Worm (Caenorhabditis elegans) whole organism, midembryonic: ENCODE measurements around the gene D1086.2.

ENCODE experiments used
- T22C8.4 ChIP-seq: fragments of 200-800 bp; sonication (Bioruptor generic); IDR thresholded peaks from 2 replicates; pipeline ENCODE4 v1.3.6; 2022; ENCODE audit warnings: missing genetic modification characterization, missing compliant biosample characterization
- cog-1 ChIP-seq: sonication (generic microtip); optimal IDR thresholded peaks from 2 replicates; lab custom pipeline; 2016; ENCODE audit warnings: missing genetic modification characterization, missing compliant biosample characterization
- flt-1 ChIP-seq: fragments of 200-800 bp; sonication (Bioruptor generic); IDR thresholded peaks from 2 replicates; pipeline ENCODE4 v1.3.6; 2022; ENCODE audit warnings: missing genetic modification characterization, missing compliant biosample characterization
- med-1 ChIP-seq: sonication (generic microtip); optimal IDR thresholded peaks from 2 replicates; lab custom pipeline; 2017; ENCODE audit warnings: missing genetic modification characterization, mild to moderate bottlenecking, missing compliant biosample characterization, antibody characterized with exemption, missing genetic modification reagents; ENCODE audit not compliant: insufficient read depth
- ref-1 ChIP-seq: fragments of 200-800 bp; sonication (Bioruptor generic); conservative IDR thresholded peaks from 2 replicates; pipeline ENCODE4 v1.3.6; 2022; ENCODE audit warnings: missing genetic modification reagents, missing genetic modification characterization, missing compliant biosample characterization
- tab-1 ChIP-seq: fragments of 200-800 bp; sonication (Bioruptor generic); IDR thresholded peaks from 2 replicates; pipeline ENCODE4 v1.3.6; 2022; ENCODE audit warnings: missing genetic modification characterization, missing compliant biosample characterization
- ztf-23 ChIP-seq: fragments of 200-800 bp; sonication (Bioruptor generic); IDR thresholded peaks from 2 replicates; pipeline ENCODE4 v1.3.6; 2022; ENCODE audit warnings: missing genetic modification reagents, missing genetic modification characterization, missing compliant biosample characterization
- ztf-29 ChIP-seq: fragments of 200-800 bp; sonication (Bioruptor generic); IDR thresholded peaks from 2 replicates; pipeline ENCODE4 v1.3.6; 2022; ENCODE audit warnings: missing genetic modification reagents, missing genetic modification characterization, missing compliant biosample characterization

ce11 chrV:14139252-14140100 lies 41.0 kb upstream of the D1086.2 start:
- no peak for TF ChIP-seq ztf-23 (GFP tag; lab: Robert Waterston, UW)
- TF ChIP-seq T22C8.4 = no peak
- peak; percentile 4 for TF ChIP-seq cog-1 (tag; lab: Kevin White, UChicago)
- TF ChIP-seq ref-1 (GFP tag; lab: Robert Waterston, UW) = no peak
- TF ChIP-seq ztf-29 = no peak
- TF ChIP-seq med-1 = no peak
- TF ChIP-seq flt-1 (GFP tag; lab: Robert Waterston, UW) = no peak
- TF ChIP-seq tab-1 = no peak
